Worm (Caenorhabditis elegans) whole organism, L3 larva: ENCODE data around the gene C17F4.7.

Experiments
- R02D3.7 ChIP-seq: fragments of 150-350 bp; optimal IDR thresholded peaks from 2 replicates; lab custom pipeline; 2014; ENCODE audit warnings: missing biosample characterization, missing genetic modification characterization
- elt-3 ChIP-seq, 3 experiments: fragments of 150-350 bp in 1 of 3; sonication (generic microtip) in 2 of 3; optimal IDR thresholded peaks; 2 replicates in 2 of 3; 4 replicates in 1 of 3; lab custom pipeline; 2014 to 2017; ENCODE audit warnings: missing biosample characterization in 3 of 3, missing genetic modification characterization in 3 of 3
- mdl-1 ChIP-seq: fragments of 150-350 bp; optimal IDR thresholded peaks from 2 replicates; lab custom pipeline; 2014; ENCODE audit warnings: missing biosample characterization, missing genetic modification characterization
- nfya-1 ChIP-seq: sonication (generic microtip); optimal IDR thresholded peaks from 2 replicates; lab custom pipeline; 2017; ENCODE audit warnings: missing genetic modification characterization, mild to moderate bottlenecking, missing compliant biosample characterization, antibody characterized with exemption, moderate library complexity; ENCODE audit not compliant: insufficient read depth
- nhr-237 ChIP-seq: fragments of 150-350 bp; optimal IDR thresholded peaks from 2 replicates; lab custom pipeline; 2014; ENCODE audit warnings: missing biosample characterization, missing genetic modification characterization
- nhr-25 ChIP-seq: sonication (generic microtip); optimal IDR thresholded peaks from 2 replicates; lab custom pipeline; 2017; ENCODE audit warnings: missing biosample characterization, missing genetic modification characterization
- nhr-43 ChIP-seq: sonication (generic microtip); optimal IDR thresholded peaks from 2 replicates; lab custom pipeline; 2016; ENCODE audit warnings: mild to moderate bottlenecking, missing genetic modification characterization, missing compliant biosample characterization; ENCODE audit not compliant: poor library complexity, severe bottlenecking
- nhr-77 ChIP-seq: fragments of 150-350 bp; optimal IDR thresholded peaks from 2 replicates; lab custom pipeline; 2014; ENCODE audit warnings: missing biosample characterization, missing genetic modification characterization
- snpc-4 ChIP-seq: fragments of 150-350 bp; optimal IDR thresholded peaks from 2 replicates; lab custom pipeline; 2014; ENCODE audit warnings: missing biosample characterization, missing genetic modification characterization
- zag-1 ChIP-seq: fragments of 150-350 bp; optimal IDR thresholded peaks from 2 replicates; lab custom pipeline; 2014; ENCODE audit warnings: missing biosample characterization, missing genetic modification characterization

ce11 chrII:3274923-3275322 lies 29.1 kb upstream of the C17F4.7 start, which contains the start of gene F02E11.3:
- TF ChIP-seq mdl-1 (no peak), nhr-237 (tag; lab: Kevin White, UChicago) (no peak), nhr-43 (tag; lab: Kevin White, UChicago) (no peak), nhr-77 (tag; lab: Kevin White, UChicago) (no peak), R02D3.7 (tag; lab: Kevin White, UChicago) (no peak), snpc-4 (tag; lab: Kevin White, UChicago) (no peak), elt-3 (tag; optimal IDR thresholded peaks at IDR 0.05; lab: Kevin White, UChicago) (no peak), zag-1 (tag; lab: Kevin White, UChicago) (no peak), nfya-1 (tag; lab: Kevin White, UChicago) (no peak), nhr-25 (no peak)
